Worm (Caenorhabditis elegans) whole organism, early embryonic: ENCODE results near the gene clec-214.

Experiments used
- B0310.2 ChIP-seq: sonication (generic microtip); optimal IDR thresholded peaks from 2 replicates; lab custom pipeline; 2016; ENCODE audit warnings: mild to moderate bottlenecking, missing genetic modification characterization, missing compliant biosample characterization
- F13C5.2 ChIP-seq: sonication (generic microtip); optimal IDR thresholded peaks from 2 replicates; lab custom pipeline; 2017; ENCODE audit warnings: mild to moderate bottlenecking, missing genetic modification characterization, inconsistent platforms, missing compliant biosample characterization
- aly-1 ChIP-seq: sonication (generic microtip); optimal IDR thresholded peaks from 2 replicates; lab custom pipeline; 2016; ENCODE audit warnings: missing genetic modification characterization, missing compliant biosample characterization
- ama-1 ChIP-seq: fragments of 150-350 bp; optimal IDR thresholded peaks from 2 replicates; lab custom pipeline; 2014
- ceh-13 ChIP-seq: fragments of 200-800 bp; sonication (Bioruptor generic); optimal IDR thresholded peaks from 2 replicates; lab custom pipeline; 2018; ENCODE audit warnings: mild to moderate bottlenecking, missing genetic modification characterization, missing compliant biosample characterization
- ceh-36 ChIP-seq: sonication (generic microtip); optimal IDR thresholded peaks from 2 replicates; lab custom pipeline; 2016; ENCODE audit warnings: missing genetic modification characterization, inconsistent platforms, missing compliant biosample characterization
- ets-7 ChIP-seq: sonication (generic microtip); optimal IDR thresholded peaks from 2 replicates; lab custom pipeline; 2016; ENCODE audit warnings: missing genotype, missing genetic modification characterization, missing compliant biosample characterization
- flt-1 ChIP-seq: fragments of 200-800 bp; sonication (Bioruptor generic); IDR thresholded peaks from 2 replicates; pipeline ENCODE4 v1.3.6; 2022; ENCODE audit warnings: missing genetic modification characterization, missing compliant biosample characterization
- hmbx-1 ChIP-seq: sonication (generic microtip); optimal IDR thresholded peaks from 2 replicates; lab custom pipeline; 2016; ENCODE audit warnings: mild to moderate bottlenecking, missing genetic modification characterization, missing compliant biosample characterization
- hmg-4 ChIP-seq: fragments of 200-800 bp; sonication (Bioruptor generic); optimal IDR thresholded peaks from 2 replicates; lab custom pipeline; 2018; ENCODE audit warnings: mild to moderate bottlenecking, missing genetic modification characterization, missing compliant biosample characterization
- hnd-1 ChIP-seq: sonication (generic microtip); optimal IDR thresholded peaks from 2 replicates; lab custom pipeline; 2016; ENCODE audit warnings: missing genetic modification characterization, missing compliant biosample characterization
- pes-1 ChIP-seq: fragments of 200-800 bp; sonication (Bioruptor generic); IDR thresholded peaks from 2 replicates; pipeline ENCODE4 v1.3.6; 2022; ENCODE audit warnings: missing genetic modification reagents, missing genetic modification characterization, missing compliant biosample characterization
- scrt-1 ChIP-seq: fragments of 200-800 bp; sonication (Bioruptor generic); IDR thresholded peaks from 2 replicates; pipeline ENCODE4 v1.3.6; 2022; ENCODE audit warnings: missing genetic modification characterization, missing compliant biosample characterization
- sea-1 ChIP-seq: fragments of 200-800 bp; sonication (Bioruptor generic); conservative IDR thresholded peaks from 2 replicates; pipeline ENCODE4 v1.3.6; 2022; ENCODE audit warnings: missing genetic modification characterization, missing compliant biosample characterization
- tbx-11 ChIP-seq: fragments of 200-800 bp; sonication (Bioruptor generic); IDR thresholded peaks from 2 replicates; pipeline ENCODE4 v1.3.6; 2022; ENCODE audit warnings: missing genetic modification characterization, missing compliant biosample characterization
- tbx-37 ChIP-seq: fragments of 200-800 bp; sonication (Bioruptor generic); conservative IDR thresholded peaks from 2 replicates; pipeline ENCODE4 v1.3.6; 2022; ENCODE audit warnings: missing genetic modification reagents, missing genetic modification characterization, missing compliant biosample characterization
- tra-4 ChIP-seq: sonication (generic microtip); optimal IDR thresholded peaks from 2 replicates; lab custom pipeline; 2017; ENCODE audit warnings: missing genetic modification characterization, missing compliant biosample characterization

Gene clec-214

DNA sequence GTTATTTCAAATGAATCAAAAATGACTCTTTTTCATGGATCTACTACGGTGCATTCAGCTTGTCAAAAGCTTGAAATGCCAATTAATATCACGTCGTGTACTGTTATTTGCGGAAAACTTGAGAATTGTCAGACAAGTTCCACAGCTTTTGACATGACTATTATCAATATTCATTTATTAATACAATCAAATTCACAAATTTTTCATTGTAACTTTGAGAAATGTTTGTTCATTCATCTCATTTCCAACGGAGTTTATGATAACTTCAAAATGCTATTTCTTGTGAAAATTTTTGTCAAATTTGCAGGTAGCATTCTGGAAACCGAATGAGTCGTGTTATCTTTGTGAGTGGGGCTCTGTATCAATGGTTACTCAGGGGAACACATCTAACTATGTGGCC lies 7.9 kb downstream of the clec-214 start, which contains the start of gene C50E3.15:
C50E3.15 (plus strand) TSS at position 301 of the 400 bp plus-strand sequence.
- TF ChIP-seq ama-1 (lab: Kevin White, UChicago), result no peak
- no peak for TF ChIP-seq ceh-13
- TF ChIP-seq tra-4, result no peak
- no peak for TF ChIP-seq aly-1 (tag; lab: Kevin White, UChicago)

DNA sequence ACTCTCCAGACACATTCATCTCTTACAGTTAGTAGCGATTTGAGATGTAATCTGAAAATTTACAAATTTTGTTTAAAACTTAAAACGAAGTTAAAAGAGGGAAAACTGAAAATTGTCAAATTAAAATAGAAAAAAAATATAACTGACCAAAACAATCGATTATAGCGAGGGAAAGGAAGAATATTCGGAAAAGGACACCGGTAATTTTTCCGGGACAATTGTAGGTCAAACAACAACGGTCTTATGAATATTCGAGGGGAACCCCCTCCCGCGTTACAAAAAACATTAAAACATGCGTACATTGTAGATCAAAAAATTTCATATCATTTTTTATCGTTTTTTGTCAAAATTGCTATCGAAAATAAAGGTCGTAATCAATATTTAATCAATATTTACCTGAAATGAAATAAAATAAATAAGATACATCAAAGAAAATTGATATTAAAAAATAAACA lies 11.9 kb downstream of the clec-214 start, which contains the start of gene C50E3.12:
C50E3.12 (minus strand) TSS at position 51 of the 455 bp plus-strand sequence.
- no peak for TF ChIP-seq hnd-1 (tag; lab: Kevin White, UChicago)
- TF ChIP-seq ama-1 (lab: Kevin White, UChicago), result no peak
- no peak for TF ChIP-seq sea-1 (GFP tag; lab: Robert Waterston, UW)
- TF ChIP-seq ceh-13, result no peak
- no peak for TF ChIP-seq pes-1 (GFP tag; lab: Robert Waterston, UW)
- TF ChIP-seq aly-1 (tag; lab: Kevin White, UChicago), result no peak
- no peak for TF ChIP-seq flt-1 (GFP tag; lab: Robert Waterston, UW)
- no peak for TF ChIP-seq ets-7 (tag; lab: Kevin White, UChicago)
- TF ChIP-seq B0310.2 (tag; lab: Kevin White, UChicago), result no peak
- no peak for TF ChIP-seq tbx-11 (GFP tag; lab: Robert Waterston, UW)
- no peak for TF ChIP-seq scrt-1 (GFP tag; lab: Robert Waterston, UW)

DNA sequence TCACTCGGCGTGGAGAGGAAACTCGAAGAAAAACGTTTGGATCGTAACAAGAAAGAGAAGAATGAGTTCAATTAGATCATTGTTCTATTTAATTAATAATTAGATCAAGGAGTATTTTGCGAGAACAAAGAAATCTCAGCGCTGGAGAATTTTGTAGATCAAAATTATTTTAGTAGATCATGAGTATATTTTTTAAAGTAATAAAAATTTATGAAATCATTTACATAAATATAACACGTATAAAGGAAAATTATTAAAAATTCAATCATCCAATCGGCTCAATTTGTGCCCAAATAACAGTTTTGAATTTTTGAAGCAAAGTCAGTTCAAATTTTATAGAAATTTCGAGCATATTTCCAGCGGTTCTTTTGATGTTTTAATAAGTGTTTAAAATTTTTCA lies 14.0 kb downstream of the clec-214 start, which contains the start of gene C50E3.13:
C50E3.13 (minus strand) TSS at position 101 of the 400 bp plus-strand sequence.
- TF ChIP-seq ceh-36 (no peak), pes-1 (GFP tag; lab: Robert Waterston, UW) (no peak), B0310.2 (tag; lab: Kevin White, UChicago) (no peak), scrt-1 (GFP tag; lab: Robert Waterston, UW) (no peak), tbx-37 (GFP tag; lab: Robert Waterston, UW) (no peak), F13C5.2 (tag; lab: Kevin White, UChicago) (no peak), flt-1 (GFP tag; lab: Robert Waterston, UW) (no peak), tra-4 (no peak), hmbx-1 (tag; lab: Kevin White, UChicago) (no peak), hmg-4 (no peak)

DNA sequence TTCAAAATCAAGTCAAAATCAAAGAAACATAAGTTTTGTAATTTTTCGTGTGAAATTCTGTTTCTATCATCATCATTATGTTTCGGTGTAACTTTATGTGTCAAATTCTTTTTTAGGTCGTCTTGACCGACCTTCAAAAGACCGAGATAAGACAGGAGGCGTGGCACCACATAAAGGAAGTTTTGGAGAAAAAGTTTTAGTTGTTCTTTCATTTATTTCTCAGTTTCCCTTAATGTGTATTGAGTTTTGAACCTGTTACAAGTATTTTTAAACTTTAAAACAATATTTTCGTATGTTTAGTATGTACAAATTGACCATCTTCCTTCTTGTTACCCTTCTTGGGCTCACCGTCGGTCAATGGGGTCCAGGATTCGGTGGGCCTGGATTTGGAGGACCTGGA lies 14.5 kb downstream of the clec-214 start, which contains the start of gene grsp-4:
grsp-4 (plus strand) TSS at position 301 of the 400 bp plus-strand sequence.
- TF ChIP-seq hnd-1 (tag; lab: Kevin White, UChicago) (no peak), scrt-1 (GFP tag; lab: Robert Waterston, UW) (no peak), tbx-37 (GFP tag; lab: Robert Waterston, UW) (no peak)

DNA sequence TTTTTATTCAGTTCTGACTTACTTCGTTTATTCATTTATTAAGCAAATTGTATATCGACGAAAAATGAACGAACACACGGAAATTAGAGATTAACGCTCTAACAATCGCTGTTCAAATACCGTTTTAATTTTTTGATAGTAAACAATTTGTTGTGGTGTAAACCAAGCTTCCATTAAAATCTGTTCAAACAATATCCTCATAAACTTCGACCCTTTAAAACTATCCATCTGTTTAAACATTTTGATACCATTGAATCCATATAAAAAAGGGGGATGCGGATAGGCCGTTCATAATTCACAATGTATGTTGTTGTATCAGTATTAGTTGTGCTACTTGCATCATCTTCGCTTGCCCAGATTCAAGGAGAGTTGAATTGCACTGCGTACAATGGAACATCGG lies 16.4 kb downstream of the clec-214 start, which contains the start of gene F07C4.6:
F07C4.6 (plus strand) TSS at position 301 of the 400 bp plus-strand sequence.
- TF ChIP-seq sea-1 (GFP tag; lab: Robert Waterston, UW), result no peak
- no peak for TF ChIP-seq F13C5.2 (tag; lab: Kevin White, UChicago)
- TF ChIP-seq tbx-37 (GFP tag; lab: Robert Waterston, UW), result no peak
- no peak for TF ChIP-seq hmbx-1 (tag; lab: Kevin White, UChicago)
- TF ChIP-seq aly-1 (tag; lab: Kevin White, UChicago), result no peak
- no peak for TF ChIP-seq ceh-13
- no peak for TF ChIP-seq hmg-4
- no peak for TF ChIP-seq tra-4
- TF ChIP-seq hnd-1 (tag; lab: Kevin White, UChicago), result no peak
- no peak for TF ChIP-seq tbx-11 (GFP tag; lab: Robert Waterston, UW)
- no peak for TF ChIP-seq pes-1 (GFP tag; lab: Robert Waterston, UW)

DNA sequence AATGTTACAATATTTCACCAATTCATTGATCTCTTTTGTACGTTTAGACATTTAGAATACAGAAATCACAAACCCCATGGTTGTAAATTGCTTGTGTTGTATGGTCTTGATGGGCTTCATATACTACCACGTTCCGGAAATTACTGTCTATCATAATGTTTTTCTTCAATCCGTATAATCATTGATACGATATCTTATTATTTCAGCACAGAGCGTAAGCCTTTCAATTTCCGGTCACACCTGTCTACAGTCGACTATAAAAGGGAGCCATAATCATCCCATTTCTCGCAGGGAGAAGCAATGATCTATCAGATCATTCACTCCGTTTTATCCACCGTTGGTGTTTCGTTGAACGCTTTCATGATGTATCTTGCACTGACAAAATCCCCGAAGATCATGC lies 19.3 kb downstream of the clec-214 start, which contains the start of gene srd-30:
srd-30 (plus strand) TSS at position 301 of the 400 bp plus-strand sequence.
- TF ChIP-seq ama-1 (lab: Kevin White, UChicago), result no peak
- TF ChIP-seq pes-1 (GFP tag; lab: Robert Waterston, UW), result no peak
- TF ChIP-seq scrt-1 (GFP tag; lab: Robert Waterston, UW), result no peak
- no peak for TF ChIP-seq tbx-11 (GFP tag; lab: Robert Waterston, UW)
- TF ChIP-seq hmg-4, result no peak

DNA sequence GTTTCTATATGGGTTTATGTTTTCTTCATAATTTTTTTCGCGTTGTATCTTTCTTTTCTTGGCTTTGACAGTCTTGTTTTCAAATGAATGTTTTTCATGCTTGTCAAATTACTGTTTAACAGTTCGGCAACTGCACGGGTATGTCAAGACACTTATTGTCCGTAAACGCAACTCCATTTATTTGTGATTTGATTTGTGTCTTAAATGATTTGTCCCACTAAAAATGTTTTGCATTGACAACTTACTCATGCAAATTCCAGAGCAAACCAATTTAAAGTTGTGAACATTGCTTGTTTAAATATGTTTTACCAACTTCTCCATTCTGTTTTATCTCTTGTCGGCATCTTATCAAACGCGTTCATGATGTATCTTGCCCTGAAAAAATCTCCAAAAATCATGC lies 21.6 kb downstream of the clec-214 start, which contains the start of gene srd-25:
srd-25 (plus strand) TSS at position 301 of the 400 bp plus-strand sequence.
- TF ChIP-seq F13C5.2 (tag; lab: Kevin White, UChicago) (no peak), sea-1 (GFP tag; lab: Robert Waterston, UW) (no peak), scrt-1 (GFP tag; lab: Robert Waterston, UW) (no peak), B0310.2 (tag; lab: Kevin White, UChicago) (no peak), tra-4 (no peak), hmbx-1 (tag; lab: Kevin White, UChicago) (no peak), ets-7 (tag; lab: Kevin White, UChicago) (no peak), hmg-4 (no peak), aly-1 (tag; lab: Kevin White, UChicago) (no peak), tbx-37 (GFP tag; lab: Robert Waterston, UW) (no peak), ceh-13 (no peak)

DNA sequence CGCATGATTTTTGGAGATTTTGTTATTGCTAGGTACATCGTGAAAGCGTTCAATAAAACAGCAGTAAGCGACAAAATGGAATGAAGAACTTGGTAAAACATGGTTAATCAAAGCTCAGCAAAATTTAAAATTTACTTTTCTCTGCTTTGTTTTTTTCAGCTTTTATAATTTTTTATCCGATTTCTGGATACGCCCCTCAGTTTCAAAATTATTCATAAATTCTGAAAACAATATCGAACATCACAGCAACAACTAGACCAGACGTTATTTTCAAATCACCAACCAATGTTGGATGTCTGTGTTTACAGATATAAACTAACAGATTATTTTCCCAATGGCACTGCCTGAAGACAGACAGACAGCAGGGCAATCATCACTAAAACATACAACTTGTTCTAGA lies 24.5 kb downstream of the clec-214 start, which contains the start of gene srd-31:
srd-31 (minus strand) TSS at position 101 of the 400 bp plus-strand sequence.
- no peak for TF ChIP-seq B0310.2 (tag; lab: Kevin White, UChicago)
- no peak for TF ChIP-seq tbx-11 (GFP tag; lab: Robert Waterston, UW)
- no peak for TF ChIP-seq ets-7 (tag; lab: Kevin White, UChicago)
- no peak for TF ChIP-seq hmg-4
- no peak for TF ChIP-seq hnd-1 (tag; lab: Kevin White, UChicago)
- no peak for TF ChIP-seq tbx-37 (GFP tag; lab: Robert Waterston, UW)
- TF ChIP-seq hmbx-1 (tag; lab: Kevin White, UChicago), result no peak
- no peak for TF ChIP-seq tra-4
- no peak for TF ChIP-seq sea-1 (GFP tag; lab: Robert Waterston, UW)
- no peak for TF ChIP-seq aly-1 (tag; lab: Kevin White, UChicago)
- no peak for TF ChIP-seq pes-1 (GFP tag; lab: Robert Waterston, UW)
- no peak for TF ChIP-seq flt-1 (GFP tag; lab: Robert Waterston, UW)
- no peak for TF ChIP-seq scrt-1 (GFP tag; lab: Robert Waterston, UW)
- no peak for TF ChIP-seq F13C5.2 (tag; lab: Kevin White, UChicago)
- no peak for TF ChIP-seq ceh-36
- TF ChIP-seq ama-1 (lab: Kevin White, UChicago), result no peak
- no peak for TF ChIP-seq ceh-13
